Fruit fly (Drosophila melanogaster) whole organism, embryonic: ENCODE measurements around the gene CG7275.
A peak's percentile ranks its signal among the peaks of the same experiment; 100 is the strongest.

Experiments
- ATbp ChIP-seq: fragments of 200-800 bp; sonication (Bioruptor generic); optimal IDR thresholded peaks from 2 replicates; lab custom pipeline; 2017; ENCODE audit warnings: missing biosample characterization, mild to moderate bottlenecking, missing genetic modification characterization, missing genetic modification reagents
- Atf3 ChIP-seq: fragments of 200-800 bp; sonication (Bioruptor generic); optimal IDR thresholded peaks from 3 replicates; lab custom pipeline; 2016; ENCODE audit warnings: missing biosample characterization, missing genetic modification characterization
- B-H2 ChIP-seq: fragments of 200-800 bp; sonication (Bioruptor generic); optimal IDR thresholded peaks from 2 replicates; lab custom pipeline; 2018; ENCODE audit warnings: missing biosample characterization, mild to moderate bottlenecking, missing genetic modification characterization
- CG10267 ChIP-seq: fragments of 200-800 bp; sonication (Bioruptor generic); optimal IDR thresholded peaks from 2 replicates; lab custom pipeline; 2018; ENCODE audit warnings: missing biosample characterization, mild to moderate bottlenecking, missing genetic modification characterization, moderate library complexity
- CG1233 ChIP-seq: fragments of 200-800 bp; sonication (Bioruptor generic); optimal IDR thresholded peaks from 4 replicates; lab custom pipeline; 2018; ENCODE audit warnings: missing biosample characterization, mild to moderate bottlenecking, missing genetic modification characterization
- CG13775 ChIP-seq: fragments of 200-800 bp; sonication (Bioruptor generic); optimal IDR thresholded peaks from 3 replicates; lab custom pipeline; 2017; ENCODE audit warnings: missing biosample characterization, mild to moderate bottlenecking, missing genetic modification characterization
- CG14014 ChIP-seq: fragments of 200-800 bp; sonication (Bioruptor generic); IDR thresholded peaks from 2 replicates; pipeline ENCODE4 v1.3.6; 2022; ENCODE audit warnings: missing biosample characterization, missing genetic modification characterization
- CG14965 ChIP-seq: fragments of 200-800 bp; sonication (Bioruptor generic); optimal IDR thresholded peaks from 2 replicates; lab custom pipeline; 2016; ENCODE audit warnings: missing biosample characterization, missing genetic modification characterization, borderline replicate concordance
- CG16779 ChIP-seq: fragments of 200-800 bp; sonication (Bioruptor generic); IDR thresholded peaks from 2 replicates; pipeline ENCODE4 v1.3.6; 2022; ENCODE audit warnings: missing biosample characterization, missing genetic modification characterization
- CG17328 ChIP-seq: fragments of 200-800 bp; sonication (Bioruptor generic); IDR thresholded peaks from 2 replicates; pipeline ENCODE4 v1.3.6; 2022; ENCODE audit warnings: missing biosample characterization, missing genetic modification characterization
- CG32772 ChIP-seq: fragments of 200-800 bp; sonication (Bioruptor generic); IDR thresholded peaks from 2 replicates; pipeline ENCODE4 v1.3.6; 2022; ENCODE audit warnings: missing biosample characterization, missing genetic modification characterization
- CG3281 ChIP-seq: fragments of 200-800 bp; sonication (Bioruptor generic); optimal IDR thresholded peaks from 3 replicates; lab custom pipeline; 2017; ENCODE audit warnings: missing biosample characterization, mild to moderate bottlenecking, missing genetic modification characterization
- CG4730 ChIP-seq: fragments of 200-800 bp; sonication (Bioruptor generic); IDR thresholded peaks from 2 replicates; pipeline ENCODE4 v1.3.6; 2022; ENCODE audit warnings: missing biosample characterization, missing genetic modification characterization
- CG5180 ChIP-seq: fragments of 200-800 bp; sonication (Bioruptor generic); optimal IDR thresholded peaks from 3 replicates; lab custom pipeline; 2017; ENCODE audit warnings: missing biosample characterization, missing genetic modification characterization, mild to moderate bottlenecking, moderate library complexity, missing genetic modification reagents
- CG6272 ChIP-seq: fragments of 200-800 bp; sonication (Bioruptor generic); IDR thresholded peaks from 2 replicates; pipeline ENCODE4 v1.3.6; 2022; ENCODE audit warnings: missing biosample characterization, missing genetic modification characterization
- CG6654 ChIP-seq: fragments of 200-800 bp; sonication (Bioruptor generic); optimal IDR thresholded peaks from 2 replicates; lab custom pipeline; 2017; ENCODE audit warnings: missing biosample characterization, mild to moderate bottlenecking, missing genetic modification characterization
- CG6765 ChIP-seq: fragments of 200-800 bp; sonication (Bioruptor generic); optimal IDR thresholded peaks from 3 replicates; lab custom pipeline; 2017; ENCODE audit warnings: missing biosample characterization, mild to moderate bottlenecking, missing genetic modification characterization
- CG6791 ChIP-seq: fragments of 200-800 bp; sonication (Bioruptor generic); IDR thresholded peaks from 3 replicates; pipeline ENCODE4 v1.3.6; 2022; ENCODE audit warnings: missing biosample characterization, missing genetic modification characterization; ENCODE audit not compliant: partially characterized antibody
- CG7963 ChIP-seq: fragments of 200-800 bp; sonication (Bioruptor generic); IDR thresholded peaks from 3 replicates; pipeline ENCODE4 v1.3.6; 2022; ENCODE audit warnings: missing biosample characterization, missing genetic modification characterization; ENCODE audit not compliant: partially characterized antibody
- CG8478 ChIP-seq: fragments of >200 bp; optimal IDR thresholded peaks from 2 replicates; lab custom pipeline; 2018
- CG8765 ChIP-seq: fragments of 200-800 bp; sonication (Bioruptor generic); IDR thresholded peaks from 2 replicates; pipeline ENCODE4 v1.3.6; 2022; ENCODE audit warnings: missing biosample characterization, missing genetic modification characterization
- CG9817 ChIP-seq: fragments of 200-800 bp; sonication (Bioruptor generic); optimal IDR thresholded peaks from 2 replicates; lab custom pipeline; 2018; ENCODE audit warnings: missing biosample characterization, mild to moderate bottlenecking, missing genetic modification characterization, moderate library complexity
- CG9876 ChIP-seq: fragments of 200-800 bp; sonication (Bioruptor generic); optimal IDR thresholded peaks from 2 replicates; lab custom pipeline; 2016; ENCODE audit warnings: missing biosample characterization, missing genetic modification characterization
- CkIIα-i1 ChIP-seq: fragments of 200-800 bp; sonication (Bioruptor generic); IDR thresholded peaks from 2 replicates; pipeline ENCODE4 v1.3.6; 2022; ENCODE audit warnings: missing biosample characterization, missing genetic modification characterization
- Drgx ChIP-seq: fragments of 200-800 bp; sonication (Bioruptor generic); IDR thresholded peaks from 2 replicates; pipeline ENCODE4 v1.3.6; 2022; ENCODE audit warnings: missing biosample characterization, missing genetic modification characterization
- ERR ChIP-seq: fragments of 200-800 bp; sonication (Bioruptor generic); optimal IDR thresholded peaks from 2 replicates; lab custom pipeline; 2016; ENCODE audit warnings: missing biosample characterization, missing genetic modification characterization
- HLH4C ChIP-seq: fragments of 200-800 bp; sonication (Bioruptor generic); IDR thresholded peaks from 3 replicates; pipeline ENCODE4 v1.3.6; 2022; ENCODE audit warnings: missing biosample characterization, missing genetic modification characterization; ENCODE audit not compliant: partially characterized antibody
- Myb ChIP-seq: fragments of 200-800 bp; sonication (Bioruptor generic); optimal IDR thresholded peaks from 2 replicates; lab custom pipeline; 2016; ENCODE audit warnings: missing biosample characterization, missing genetic modification characterization
- Taf1 ChIP-seq: fragments of 200-800 bp; sonication (Bioruptor generic); IDR thresholded peaks from 2 replicates; pipeline ENCODE4 v1.3.6; 2022; ENCODE audit warnings: missing biosample characterization, missing genetic modification characterization
- Xrp1 ChIP-seq: fragments of 200-800 bp; sonication (Bioruptor generic); IDR thresholded peaks from 2 replicates; pipeline ENCODE4 v1.3.6; 2022; ENCODE audit warnings: missing biosample characterization, missing genetic modification characterization
- bbx ChIP-seq: fragments of 200-800 bp; sonication (Bioruptor generic); IDR thresholded peaks from 2 replicates; pipeline ENCODE4 v1.3.6; 2022; ENCODE audit warnings: missing biosample characterization, missing genetic modification characterization; ENCODE audit not compliant: partially characterized antibody
- bigmax ChIP-seq: fragments of 200-800 bp; sonication (Bioruptor generic); optimal IDR thresholded peaks from 2 replicates; lab custom pipeline; 2018; ENCODE audit warnings: missing biosample characterization, mild to moderate bottlenecking, missing genetic modification characterization
- cwo ChIP-seq: fragments of 200-800 bp; sonication (Bioruptor generic); optimal IDR thresholded peaks from 3 replicates; lab custom pipeline; 2017; ENCODE audit warnings: missing biosample characterization, missing genetic modification characterization, mild to moderate bottlenecking, moderate library complexity, missing genetic modification reagents
- en ChIP-seq: fragments of 200-800 bp; sonication (Bioruptor generic); optimal IDR thresholded peaks from 2 replicates; lab custom pipeline; 2016; ENCODE audit warnings: missing biosample characterization, missing genetic modification characterization
- fru ChIP-seq: fragments of >200 bp; optimal IDR thresholded peaks from 2 replicates; lab custom pipeline; 2017
- ind ChIP-seq: fragments of 200-800 bp; sonication (Bioruptor generic); optimal IDR thresholded peaks from 3 replicates; lab custom pipeline; 2016; ENCODE audit warnings: missing biosample characterization, missing genetic modification characterization
- jigr1 ChIP-seq: fragments of 200-800 bp; sonication (Bioruptor generic); IDR thresholded peaks from 3 replicates; pipeline ENCODE4 v1.3.6; 2022; ENCODE audit warnings: missing biosample characterization, missing genetic modification characterization
- lilli ChIP-seq: fragments of 200-800 bp; sonication (Bioruptor generic); optimal IDR thresholded peaks from 3 replicates; lab custom pipeline; 2016; ENCODE audit warnings: missing biosample characterization, missing genetic modification characterization
- p53 ChIP-seq: fragments of 200-800 bp; sonication (Bioruptor generic); optimal IDR thresholded peaks from 2 replicates; lab custom pipeline; 2016; ENCODE audit warnings: missing biosample characterization, missing genetic modification characterization
- pros ChIP-seq: fragments of 200-800 bp; sonication (Bioruptor generic); optimal IDR thresholded peaks from 3 replicates; lab custom pipeline; 2019; ENCODE audit warnings: missing biosample characterization, mild to moderate bottlenecking, missing genetic modification characterization, moderate library complexity
- run ChIP-seq: fragments of 200-800 bp; sonication (Bioruptor generic); optimal IDR thresholded peaks from 3 replicates; lab custom pipeline; 2018; ENCODE audit warnings: missing biosample characterization, mild to moderate bottlenecking, missing genetic modification characterization
- scrt ChIP-seq: fragments of 200-800 bp; sonication (Bioruptor generic); optimal IDR thresholded peaks from 2 replicates; lab custom pipeline; 2018; ENCODE audit warnings: missing biosample characterization, mild to moderate bottlenecking, missing genetic modification characterization, moderate library complexity
- stc ChIP-seq: fragments of 200-800 bp; sonication (Bioruptor generic); IDR thresholded peaks from 2 replicates; pipeline ENCODE4 v1.3.6; 2022; ENCODE audit warnings: missing biosample characterization, missing genetic modification characterization
- tup ChIP-seq: fragments of 200-800 bp; sonication (Bioruptor generic); optimal IDR thresholded peaks from 2 replicates; lab custom pipeline; 2016; ENCODE audit warnings: missing biosample characterization, mild to moderate bottlenecking, missing genetic modification characterization, moderate library complexity
- unc-4 ChIP-seq: fragments of 200-800 bp; sonication (Bioruptor generic); IDR thresholded peaks from 2 replicates; pipeline ENCODE4 v1.3.6; 2022; ENCODE audit warnings: missing biosample characterization, missing genetic modification characterization; ENCODE audit not compliant: partially characterized antibody
- unpg ChIP-seq: fragments of 200-800 bp; sonication (Bioruptor generic); optimal IDR thresholded peaks from 3 replicates; lab custom pipeline; 2018; ENCODE audit warnings: missing biosample characterization, mild to moderate bottlenecking, missing genetic modification characterization, moderate library complexity

The CG7275 gene

dm6 chr3L:15533402-15534129 lies 34.8 kb downstream of the CG7275 start (continued):
- TF ChIP-seq CG10267, result no peak
- peak; percentile 36 for TF ChIP-seq ATbp (GFP tag; lab: Kevin White, UChicago)
- no peak for TF ChIP-seq ERR (GFP tag; lab: Kevin White, UChicago)
- no peak for TF ChIP-seq CG9876 (GFP tag; lab: Kevin White, UChicago)

dm6 chr3L:15534274-15535227 lies 35.8 kb downstream of the CG7275 start:
- TF ChIP-seq scrt, result peak; percentile 50
- peak; percentile 18 for TF ChIP-seq en (GFP tag; lab: Kevin White, UChicago)
- TF ChIP-seq lilli, result peak; percentile 74
- TF ChIP-seq B-H2, result no peak
- 0 out of 2 replicates have a peak, but pooled peaks have one; percentile 28 for TF ChIP-seq Taf1
- no peak for TF ChIP-seq CG6765 (GFP tag; lab: Kevin White, UChicago)
- no peak for TF ChIP-seq fru
- no peak for TF ChIP-seq unc-4
- TF ChIP-seq bbx (GFP tag; lab: Robert Waterston, UW), result no peak
- peak; percentile 67 for TF ChIP-seq CG1233 (GFP tag; lab: Kevin White, UChicago)
- TF ChIP-seq CG14014 (GFP tag; lab: Robert Waterston, UW), result no peak
- TF ChIP-seq CG8765 (GFP tag; lab: Robert Waterston, UW), result no peak
- TF ChIP-seq CG17328 (GFP tag; lab: Robert Waterston, UW), result 0 out of 2 replicates have a peak, but pooled peaks have one; percentile 55
- TF ChIP-seq HLH4C (GFP tag; lab: Robert Waterston, UW), result no peak
- peak; percentile 6 for TF ChIP-seq CG5180 (GFP tag; lab: Kevin White, UChicago)
- no peak for TF ChIP-seq CG6791
- TF ChIP-seq ind (GFP tag; lab: Kevin White, UChicago), result peak; percentile 68
- TF ChIP-seq CG9817 (tag; lab: Kevin White, UChicago), result peak; percentile 57
- TF ChIP-seq CG3281 (GFP tag; lab: Kevin White, UChicago), result peak; percentile 56
- TF ChIP-seq CG14965, result no peak
- TF ChIP-seq CG4730 (GFP tag; lab: Robert Waterston, UW), result no peak
- TF ChIP-seq Atf3 (GFP tag; lab: Kevin White, UChicago), result peak; percentile 29
- no peak for TF ChIP-seq stc
- peak; percentile 28; the same call in 1 of the 2 replicates for TF ChIP-seq Drgx (GFP tag; lab: Robert Waterston, UW)
- peak; percentile 21 for TF ChIP-seq Myb (GFP tag; lab: Kevin White, UChicago)
- peak; percentile 14; the same call in 1 of the 2 replicates for TF ChIP-seq Xrp1
- no peak for TF ChIP-seq CG8478 (lab: Kevin White, UChicago)
- peak; percentile 84 for TF ChIP-seq CG13775 (GFP tag; lab: Kevin White, UChicago)
- no peak for TF ChIP-seq CG16779 (GFP tag; lab: Robert Waterston, UW)
- TF ChIP-seq cwo (GFP tag; lab: Kevin White, UChicago), result peak; percentile 43
- peak; percentile 34 for TF ChIP-seq unpg (GFP tag; lab: Kevin White, UChicago)
- no peak for TF ChIP-seq tup (GFP tag; lab: Kevin White, UChicago)
- TF ChIP-seq pros, result peak; percentile 18
- TF ChIP-seq CG6272, result no peak; the same call in 1 of the 2 replicates
- no peak; the same call in none of the 2 replicates for TF ChIP-seq CG32772
- TF ChIP-seq p53, result peak; percentile 16
- TF ChIP-seq CG7963, result no peak
- TF ChIP-seq jigr1 (GFP tag; lab: Robert Waterston, UW), result no peak
- TF ChIP-seq run, result no peak
- TF ChIP-seq bigmax (GFP tag; lab: Kevin White, UChicago), result no peak
- peak; percentile 30 for TF ChIP-seq CG6654
- TF ChIP-seq CkIIα-i1 (GFP tag; lab: Robert Waterston, UW), result no peak
